Worm (Caenorhabditis elegans) whole organism, L4/young adult: ENCODE data around the gene cyp-33C1.

Experiments
- dao-5 ChIP-seq: sonication (generic microtip); optimal IDR thresholded peaks from 2 replicates; lab custom pipeline; 2016; ENCODE audit warnings: missing genotype, missing genetic modification characterization, moderate library complexity, missing compliant biosample characterization
- him-1 ChIP-seq: sonication (generic microtip); optimal IDR thresholded peaks from 2 replicates; lab custom pipeline; 2016; ENCODE audit warnings: missing genotype, missing genetic modification reagents, missing genetic modification characterization, missing compliant biosample characterization

DNA sequence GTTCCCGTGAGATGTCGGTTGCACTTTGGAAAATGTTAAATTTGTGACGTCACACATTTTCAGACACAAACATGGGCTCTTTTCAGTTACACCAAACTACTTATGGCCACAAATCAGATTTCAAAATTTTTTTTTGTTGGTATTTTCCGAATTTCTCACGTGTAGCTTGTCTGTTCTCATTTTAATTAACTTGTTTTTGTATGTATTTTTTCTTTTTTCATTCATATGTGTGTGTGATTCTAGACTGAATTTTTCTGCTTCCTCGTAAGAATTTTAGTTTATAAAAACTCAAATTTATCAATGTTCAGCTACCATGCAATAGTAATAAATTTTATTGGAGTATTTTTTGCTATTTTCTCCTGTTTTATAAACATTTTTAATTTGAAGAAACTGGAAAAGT is 22.5 kb upstream of the cyp-33C1 start, which contains the start of gene srbc-22:
- no peak for TF ChIP-seq him-1 (tag; lab: Kevin White, UChicago)
- TF ChIP-seq dao-5 (tag; lab: Kevin White, UChicago): no peak
